Fruit fly (Drosophila melanogaster) whole organism, embryonic: Measurements from ENCODE around the gene Plod.
A peak's percentile ranks its signal among the peaks of the same experiment; 100 is the strongest.

ENCODE experiments used
- Adf1 ChIP-seq: fragments of 200-800 bp; sonication (Bioruptor generic); IDR thresholded peaks from 2 replicates; pipeline ENCODE4 v1.3.6; 2022; ENCODE audit warnings: missing biosample characterization, missing genetic modification characterization
- Atf6 ChIP-seq: fragments of 200-800 bp; sonication (Bioruptor generic); IDR thresholded peaks from 2 replicates; pipeline ENCODE4 v1.3.6; 2022; ENCODE audit warnings: missing biosample characterization, missing genetic modification characterization
- CG10274 ChIP-seq: fragments of 200-800 bp; sonication (Bioruptor generic); optimal IDR thresholded peaks from 3 replicates; lab custom pipeline; 2017; ENCODE audit warnings: missing biosample characterization, mild to moderate bottlenecking, missing genetic modification characterization
- CG10654 ChIP-seq: fragments of 200-800 bp; sonication (Bioruptor generic); optimal IDR thresholded peaks from 2 replicates; lab custom pipeline; 2016; ENCODE audit warnings: missing biosample characterization, missing genetic modification characterization
- CG10979 ChIP-seq: fragments of 200-800 bp; sonication (Bioruptor generic); optimal IDR thresholded peaks from 2 replicates; lab custom pipeline; 2018; ENCODE audit warnings: missing biosample characterization, mild to moderate bottlenecking, missing genetic modification characterization, moderate library complexity
- CG11085 ChIP-seq: fragments of 200-800 bp; sonication (Bioruptor generic); IDR thresholded peaks from 2 replicates; pipeline ENCODE4 v1.3.6; 2022; ENCODE audit warnings: missing biosample characterization, missing genetic modification characterization
- CG12236 ChIP-seq: fragments of 200-800 bp; sonication (Bioruptor generic); optimal IDR thresholded peaks from 2 replicates; lab custom pipeline; 2016; ENCODE audit warnings: missing biosample characterization, missing genetic modification characterization
- CG12659 ChIP-seq: fragments of 200-800 bp; sonication (Bioruptor generic); optimal IDR thresholded peaks from 3 replicates; lab custom pipeline; 2017; ENCODE audit warnings: mild to moderate bottlenecking, missing biosample characterization, missing genetic modification reagents, missing genetic modification characterization
- CG1603 ChIP-seq: fragments of 200-800 bp; sonication (Bioruptor generic); optimal IDR thresholded peaks from 2 replicates; lab custom pipeline; 2019; ENCODE audit warnings: missing biosample characterization, mild to moderate bottlenecking, missing genetic modification characterization, moderate library complexity
- CG16813 ChIP-seq: fragments of 200-800 bp; sonication (Bioruptor generic); IDR thresholded peaks from 3 replicates; pipeline ENCODE4 v1.3.6; 2022; ENCODE audit warnings: missing biosample characterization, missing genetic modification characterization; ENCODE audit not compliant: partially characterized antibody
- CG1792 ChIP-seq: fragments of 200-800 bp; sonication (Bioruptor generic); optimal IDR thresholded peaks from 2 replicates; lab custom pipeline; 2016; ENCODE audit warnings: missing biosample characterization, missing genetic modification characterization
- CG18476 ChIP-seq: fragments of 200-800 bp; sonication (Bioruptor generic); optimal IDR thresholded peaks from 2 replicates; lab custom pipeline; 2016; ENCODE audit warnings: missing biosample characterization, mild to moderate bottlenecking, missing genetic modification characterization
- CG2120 ChIP-seq: fragments of 200-800 bp; sonication (Bioruptor generic); optimal IDR thresholded peaks from 3 replicates; lab custom pipeline; 2016; ENCODE audit warnings: missing biosample characterization, missing genetic modification characterization
- CG2202 ChIP-seq: fragments of 200-800 bp; sonication (Bioruptor generic); optimal IDR thresholded peaks from 2 replicates; lab custom pipeline; 2018; ENCODE audit warnings: missing biosample characterization, mild to moderate bottlenecking, missing genetic modification characterization
- CG30403 ChIP-seq: fragments of 200-800 bp; sonication (Bioruptor generic); optimal IDR thresholded peaks from 3 replicates; lab custom pipeline; 2016; ENCODE audit warnings: missing biosample characterization, missing genetic modification characterization
- CG31388 ChIP-seq: fragments of 200-800 bp; sonication (Bioruptor generic); optimal IDR thresholded peaks from 2 replicates; lab custom pipeline; 2016; ENCODE audit warnings: missing biosample characterization, missing genetic modification characterization
- CG3726 ChIP-seq: fragments of 200-800 bp; sonication (Bioruptor generic); IDR thresholded peaks from 3 replicates; pipeline ENCODE4, ENCODE4 v1.3.6; 2022; ENCODE audit warnings: missing biosample characterization, missing genetic modification characterization
- CG3847 ChIP-seq: fragments of 200-800 bp; sonication (Bioruptor generic); IDR thresholded peaks from 2 replicates; pipeline ENCODE4 v1.3.6; 2022; ENCODE audit warnings: missing biosample characterization, missing genetic modification characterization
- CG4707 ChIP-seq: fragments of 200-800 bp; sonication (Bioruptor generic); optimal IDR thresholded peaks from 2 replicates; lab custom pipeline; 2018; ENCODE audit warnings: missing biosample characterization, mild to moderate bottlenecking, missing genetic modification characterization, moderate library complexity
- CG6854 ChIP-seq: fragments of 200-800 bp; sonication (Bioruptor generic); optimal IDR thresholded peaks from 3 replicates; lab custom pipeline; 2017; ENCODE audit warnings: missing biosample characterization, mild to moderate bottlenecking, missing genetic modification characterization
- CG7357 ChIP-seq: fragments of 200-800 bp; sonication (Bioruptor generic); IDR thresholded peaks from 3 replicates; pipeline ENCODE4 v1.3.6; 2022; ENCODE audit warnings: missing biosample characterization, missing genetic modification characterization
- CG7372 ChIP-seq: fragments of 200-800 bp; sonication (Bioruptor generic); IDR thresholded peaks from 2 replicates; pipeline ENCODE4 v1.3.6; 2022; ENCODE audit warnings: missing biosample characterization, missing genetic modification characterization
- CG7786 ChIP-seq: fragments of 200-800 bp; sonication (Bioruptor generic); optimal IDR thresholded peaks from 2 replicates; lab custom pipeline; 2016; ENCODE audit warnings: missing biosample characterization, missing genetic modification characterization
- CG8281 ChIP-seq: fragments of 200-800 bp; sonication (Bioruptor generic); optimal IDR thresholded peaks from 2 replicates; lab custom pipeline; 2018; ENCODE audit warnings: missing biosample characterization, mild to moderate bottlenecking, missing genetic modification characterization, moderate library complexity
- CG8359 ChIP-seq: fragments of 200-800 bp; sonication (Bioruptor generic); optimal IDR thresholded peaks from 2 replicates; lab custom pipeline; 2017; ENCODE audit warnings: missing biosample characterization, mild to moderate bottlenecking, missing genetic modification characterization, borderline replicate concordance
- CG9437 ChIP-seq: fragments of 200-800 bp; sonication (Bioruptor generic); optimal IDR thresholded peaks from 2 replicates; lab custom pipeline; 2018; ENCODE audit warnings: missing biosample characterization, mild to moderate bottlenecking, missing genetic modification characterization
- Ets65A ChIP-seq: fragments of 200-800 bp; sonication (Bioruptor generic); peaks from one replicate; lab custom pipeline; 2016; ENCODE audit warnings: missing biosample characterization, missing genetic modification characterization
- Gsc ChIP-seq: fragments of 200-800 bp; sonication (Bioruptor generic); IDR thresholded peaks from 2 replicates; pipeline ENCODE4 v1.3.6; 2022; ENCODE audit warnings: missing biosample characterization, missing genetic modification characterization
- Gug ChIP-seq: fragments of 200-800 bp; sonication (Bioruptor generic); IDR thresholded peaks from 4 replicates; pipeline ENCODE4 v1.3.6; 2022; ENCODE audit warnings: missing biosample characterization, missing genetic modification characterization
- H15 ChIP-seq: fragments of 200-800 bp; sonication (Bioruptor generic); IDR thresholded peaks from 3 replicates; pipeline ENCODE4 v1.3.6; 2022; ENCODE audit warnings: missing biosample characterization, missing genetic modification characterization
- Hr78 ChIP-seq, 2 experiments: fragments of 200-800 bp in 1 of 2; fragments of >200 bp in 1 of 2; sonication (Bioruptor generic) in 1 of 2; optimal IDR thresholded peaks; 2 replicates each; lab custom pipeline; 2017 to 2019; ENCODE audit warnings: missing biosample characterization in 2 of 2, missing genetic modification characterization in 2 of 2, mild to moderate bottlenecking in 1 of 2, moderate library complexity in 1 of 2
- Lhr ChIP-seq: fragments of 200-800 bp; sonication (Bioruptor generic); optimal IDR thresholded peaks from 3 replicates; lab custom pipeline; 2017; ENCODE audit warnings: mild to moderate bottlenecking, missing biosample characterization, missing genetic modification reagents, missing genetic modification characterization
- Mad ChIP-seq: fragments of 200-800 bp; sonication (Bioruptor generic); optimal IDR thresholded peaks from 2 replicates; lab custom pipeline; 2016; ENCODE audit warnings: missing biosample characterization, missing genetic modification characterization
- Max ChIP-seq: fragments of 200-800 bp; sonication (Bioruptor generic); optimal IDR thresholded peaks from 2 replicates; lab custom pipeline; 2016; ENCODE audit warnings: missing biosample characterization, mild to moderate bottlenecking, missing genetic modification characterization
- NFAT ChIP-seq: fragments of 200-800 bp; sonication (Bioruptor generic); IDR thresholded peaks from 2 replicates; pipeline ENCODE4 v1.3.6; 2022; ENCODE audit warnings: missing biosample characterization, missing genetic modification characterization
- ab ChIP-seq: fragments of 200-800 bp; sonication (Bioruptor generic); optimal IDR thresholded peaks from 2 replicates; lab custom pipeline; 2016; ENCODE audit warnings: missing biosample characterization, missing genetic modification characterization
- ap ChIP-seq: fragments of 200-800 bp; sonication (Bioruptor generic); IDR thresholded peaks from 2 replicates; pipeline ENCODE4 v1.3.6; 2022; ENCODE audit warnings: missing biosample characterization, missing genetic modification characterization
- chinmo ChIP-seq: fragments of 200-800 bp; sonication (Bioruptor generic); IDR thresholded peaks from 4 replicates; pipeline ENCODE4 v1.3.6; 2022; ENCODE audit warnings: missing biosample characterization, missing genetic modification characterization; ENCODE audit not compliant: partially characterized antibody
- esg ChIP-seq: fragments of 200-800 bp; sonication (Bioruptor generic); conservative IDR thresholded peaks from 2 replicates; pipeline ENCODE4 v1.3.6; 2022; ENCODE audit warnings: missing biosample characterization, missing genetic modification characterization
- ewg ChIP-seq: fragments of 200-800 bp; sonication (Bioruptor generic); optimal IDR thresholded peaks from 3 replicates; lab custom pipeline; 2017; ENCODE audit warnings: mild to moderate bottlenecking, missing biosample characterization, missing genetic modification reagents, missing genetic modification characterization
- fru ChIP-seq: fragments of >200 bp; optimal IDR thresholded peaks from 2 replicates; lab custom pipeline; 2017
- grn ChIP-seq: fragments of 200-800 bp; sonication (Bioruptor generic); optimal IDR thresholded peaks from 3 replicates; lab custom pipeline; 2017; ENCODE audit warnings: missing biosample characterization, missing genetic modification characterization
- gsb ChIP-seq: fragments of 200-800 bp; sonication (Bioruptor generic); IDR thresholded peaks from 2 replicates; pipeline ENCODE4 v1.3.6; 2022; ENCODE audit warnings: missing biosample characterization, missing genetic modification characterization
- gsb-n ChIP-seq: fragments of 200-800 bp; sonication (Bioruptor generic); optimal IDR thresholded peaks from 3 replicates; lab custom pipeline; 2018; ENCODE audit warnings: missing biosample characterization, mild to moderate bottlenecking, missing genetic modification characterization
- salm ChIP-seq: fragments of 200-800 bp; sonication (Bioruptor generic); optimal IDR thresholded peaks from 2 replicates; lab custom pipeline; 2018; ENCODE audit warnings: missing biosample characterization, mild to moderate bottlenecking, missing genetic modification characterization
- shn ChIP-seq: fragments of 200-800 bp; sonication (Bioruptor generic); optimal IDR thresholded peaks from 3 replicates; lab custom pipeline; 2016; ENCODE audit warnings: missing biosample characterization, missing genetic modification characterization
- usp ChIP-seq: fragments of >200 bp; optimal IDR thresholded peaks from 2 replicates; lab custom pipeline; 2017; ENCODE audit warnings: missing biosample characterization, missing genetic modification characterization
- wdn ChIP-seq: fragments of 200-800 bp; sonication (Bioruptor generic); IDR thresholded peaks from 2 replicates; pipeline ENCODE4 v1.3.6; 2022; ENCODE audit warnings: missing biosample characterization, missing genetic modification characterization
- wor ChIP-seq: fragments of 200-800 bp; sonication (Bioruptor generic); IDR thresholded peaks from 2 replicates; pipeline ENCODE4 v1.3.6; 2022; ENCODE audit warnings: missing biosample characterization, missing genetic modification characterization
- zfh2 ChIP-seq: fragments of 200-800 bp; sonication (Bioruptor generic); optimal IDR thresholded peaks from 2 replicates; lab custom pipeline; 2016; ENCODE audit warnings: missing biosample characterization, missing genetic modification characterization

The Plod gene

dm6 chr3L:11148478-11149251 lies 57.2 kb downstream of the Plod start (continued):
- TF ChIP-seq Adf1 (GFP tag; lab: Robert Waterston, UW) (no peak), Ets65A (no peak), Lhr (GFP tag; lab: Kevin White, UChicago) (no peak), CG1603 (tag; lab: Kevin White, UChicago) (peak; percentile 39), gsb-n (tag; lab: Kevin White, UChicago) (peak; percentile 53), CG3847 (GFP tag; lab: Robert Waterston, UW) (0 out of 2 replicates have a peak, but pooled peaks have one; percentile 14), CG10274 (GFP tag; lab: Kevin White, UChicago) (no peak), chinmo (peak; percentile 89; the same call in 2 of the 4 replicates), CG1792 (GFP tag; lab: Kevin White, UChicago) (no peak), CG8281 (tag; lab: Kevin White, UChicago) (no peak), CG30403 (GFP tag; lab: Kevin White, UChicago) (peak; percentile 50), grn (GFP tag; lab: Kevin White, UChicago) (no peak), fru (lab: Kevin White, UChicago) (no peak), wdn (GFP tag; lab: Robert Waterston, UW) (no peak), Gsc (GFP tag; lab: Robert Waterston, UW) (no peak), CG10979 (tag; lab: Kevin White, UChicago) (peak; percentile 81), zfh2 (GFP tag; lab: Kevin White, UChicago) (no peak), Gug (no peak), gsb (no peak), CG8359 (peak; percentile 15), ewg (GFP tag; lab: Kevin White, UChicago) (peak; percentile 5), Atf6 (GFP tag; lab: Robert Waterston, UW) (no peak), CG7372 (GFP tag; lab: Robert Waterston, UW) (no peak), CG12236 (GFP tag; lab: Kevin White, UChicago) (no peak), esg (peak; percentile 16; the same call in 1 of the 2 replicates), NFAT (GFP tag; lab: Robert Waterston, UW) (no peak), ab (GFP tag; lab: Kevin White, UChicago) (no peak), CG31388 (GFP tag; lab: Kevin White, UChicago) (no peak), CG2202 (peak; percentile 9), CG11085 (GFP tag; lab: Robert Waterston, UW) (no peak), CG18476 (no peak), CG2120 (GFP tag; lab: Kevin White, UChicago) (no peak), CG3726 (no peak), CG12659 (peak; percentile 9), CG10654 (GFP tag; lab: Kevin White, UChicago) (peak; percentile 25), salm (tag; lab: Kevin White, UChicago) (no peak), wor (GFP tag; lab: Robert Waterston, UW) (peak; percentile 24; the same call in 1 of the 2 replicates), ap (0 out of 2 replicates have a peak, but pooled peaks have one; percentile 44), CG7786 (GFP tag; lab: Kevin White, UChicago) (no peak), CG6854 (no peak), shn (no peak), Hr78 (GFP tag; optimal IDR thresholded peaks at IDR 0.05; lab: Kevin White, UChicago) (no peak), Max (peak; percentile 13), CG7357 (GFP tag; lab: Robert Waterston, UW) (peak; percentile 20; the same call in 1 of the 3 replicates), Mad (GFP tag; lab: Kevin White, UChicago) (peak; percentile 8), CG4707 (peak; percentile 38), usp (GFP tag; lab: Kevin White, UChicago) (no peak), CG9437 (GFP tag; lab: Kevin White, UChicago) (peak; percentile 35), CG16813 (no peak), H15 (GFP tag; lab: Robert Waterston, UW) (no peak)
